Worm (Caenorhabditis elegans) whole organism, L2 larva: Measurements from ENCODE around the gene atln-1.

Experiments used
- C34F6.9 ChIP-seq: fragments of 150-350 bp; optimal IDR thresholded peaks from 2 replicates; lab custom pipeline; 2014; ENCODE audit warnings: missing biosample characterization, missing genetic modification characterization
- F13H6.1 ChIP-seq: sonication (generic microtip); optimal IDR thresholded peaks from 2 replicates; lab custom pipeline; 2016; ENCODE audit warnings: missing genetic modification characterization, missing compliant biosample characterization
- R02D3.7 ChIP-seq: fragments of 150-350 bp; optimal IDR thresholded peaks from 2 replicates; lab custom pipeline; 2014; ENCODE audit warnings: missing biosample characterization, missing genetic modification characterization
- Y55F3AM.14 ChIP-seq: fragments of 200-800 bp; sonication (Bioruptor generic); optimal IDR thresholded peaks from 2 replicates; lab custom pipeline; 2018; ENCODE audit warnings: mild to moderate bottlenecking, missing genetic modification characterization, missing compliant biosample characterization
- ZK546.5 ChIP-seq: sonication (generic microtip); optimal IDR thresholded peaks from 2 replicates; lab custom pipeline; 2017; ENCODE audit warnings: missing biosample characterization, missing genetic modification characterization
- alr-1 ChIP-seq: fragments of 150-350 bp; optimal IDR thresholded peaks from 2 replicates; lab custom pipeline; 2014; ENCODE audit warnings: missing biosample characterization, missing genetic modification characterization
- aly-2 ChIP-seq: fragments of 150-350 bp; optimal IDR thresholded peaks from 2 replicates; lab custom pipeline; 2014; ENCODE audit warnings: missing biosample characterization, missing genetic modification characterization
- ceh-16 ChIP-seq: fragments of 150-350 bp; optimal IDR thresholded peaks from 2 replicates; lab custom pipeline; 2014; ENCODE audit warnings: missing biosample characterization, missing genetic modification characterization
- crh-2 ChIP-seq: sonication (generic microtip); optimal IDR thresholded peaks from 2 replicates; lab custom pipeline; 2017; ENCODE audit warnings: missing biosample characterization, missing genetic modification characterization
- dmd-4 ChIP-seq: sonication (generic microtip); optimal IDR thresholded peaks from 2 replicates; lab custom pipeline; 2017; ENCODE audit warnings: missing biosample characterization, missing genetic modification characterization
- elt-3 ChIP-seq: sonication (generic microtip); optimal IDR thresholded peaks from 2 replicates; lab custom pipeline; 2017; ENCODE audit warnings: missing biosample characterization, missing genetic modification characterization
- fos-1 ChIP-seq: fragments of 150-350 bp; optimal IDR thresholded peaks from 2 replicates; lab custom pipeline; 2014; ENCODE audit warnings: missing biosample characterization, missing genetic modification characterization
- gmeb-1 ChIP-seq: fragments of 150-350 bp; optimal IDR thresholded peaks from 2 replicates; lab custom pipeline; 2014; ENCODE audit warnings: missing biosample characterization, missing genetic modification characterization
- lin-11 ChIP-seq: fragments of 150-350 bp; sonication (generic microtip); optimal IDR thresholded peaks from 2 replicates; lab custom pipeline; 2014; ENCODE audit warnings: missing biosample characterization, missing genetic modification characterization, inconsistent platforms, mixed read lengths
- lin-13 ChIP-seq: fragments of 150-350 bp; optimal IDR thresholded peaks from 2 replicates; lab custom pipeline; 2014; ENCODE audit warnings: missing biosample characterization, missing genetic modification reagents, missing genetic modification characterization
- lsy-2 ChIP-seq, 2 experiments: fragments of 150-350 bp in 1 of 2; sonication (generic microtip) in 1 of 2; optimal IDR thresholded peaks; 2 replicates each; lab custom pipeline; 2014 to 2017; ENCODE audit warnings: missing biosample characterization in 2 of 2, missing genetic modification characterization in 2 of 2
- mab-5 ChIP-seq: fragments of 150-350 bp; optimal IDR thresholded peaks from 2 replicates; lab custom pipeline; 2014; ENCODE audit warnings: missing biosample characterization, missing genetic modification characterization
- mbf-1 ChIP-seq: sonication (generic microtip); optimal IDR thresholded peaks from 2 replicates; lab custom pipeline; 2017; ENCODE audit warnings: missing biosample characterization, missing genetic modification characterization
- nhr-11 ChIP-seq: fragments of 150-350 bp; optimal IDR thresholded peaks from 2 replicates; lab custom pipeline; 2014; ENCODE audit warnings: missing biosample characterization, missing genetic modification characterization
- nhr-12 ChIP-seq: fragments of 150-350 bp; optimal IDR thresholded peaks from 2 replicates; lab custom pipeline; 2014; ENCODE audit warnings: missing biosample characterization, missing genetic modification characterization
- nhr-129 ChIP-seq: fragments of 150-350 bp; optimal IDR thresholded peaks from 2 replicates; lab custom pipeline; 2014; ENCODE audit warnings: missing biosample characterization, missing genetic modification characterization
- nhr-21 ChIP-seq: fragments of 150-350 bp; optimal IDR thresholded peaks from 2 replicates; lab custom pipeline; 2014; ENCODE audit warnings: missing biosample characterization, missing genetic modification characterization
- nhr-23 ChIP-seq: fragments of 150-350 bp; optimal IDR thresholded peaks from 2 replicates; lab custom pipeline; 2014; ENCODE audit warnings: missing biosample characterization, missing genetic modification reagents, missing genetic modification characterization
- nhr-237 ChIP-seq: fragments of 150-350 bp; optimal IDR thresholded peaks from 2 replicates; lab custom pipeline; 2014; ENCODE audit warnings: missing biosample characterization, missing genetic modification characterization
- nhr-25 ChIP-seq: fragments of 150-350 bp; sonication (generic microtip); optimal IDR thresholded peaks from 3 replicates; lab custom pipeline; 2014; ENCODE audit warnings: missing biosample characterization, missing genetic modification characterization
- peb-1 ChIP-seq: fragments of 150-350 bp; optimal IDR thresholded peaks from 2 replicates; lab custom pipeline; 2014; ENCODE audit warnings: missing biosample characterization, missing genetic modification characterization
- sem-4 ChIP-seq: fragments of 150-350 bp; optimal IDR thresholded peaks from 2 replicates; lab custom pipeline; 2014; ENCODE audit warnings: missing biosample characterization, missing genetic modification reagents, missing genetic modification characterization
- skn-1 ChIP-seq: sonication (generic microtip); optimal IDR thresholded peaks from 2 replicates; lab custom pipeline; 2017; ENCODE audit warnings: missing biosample characterization, missing genetic modification characterization
- sma-3 ChIP-seq: sonication (generic microtip); optimal IDR thresholded peaks from 2 replicates; lab custom pipeline; 2016; ENCODE audit warnings: missing genetic modification reagents, missing genetic modification characterization, missing compliant biosample characterization
- sma-9 ChIP-seq, 2 experiments: fragments of 150-350 bp in 1 of 2; sonication (generic microtip) in 1 of 2; optimal IDR thresholded peaks; 2 replicates each; lab custom pipeline; 2014 to 2016; ENCODE audit warnings: missing genetic modification characterization in 2 of 2, mild to moderate bottlenecking in 1 of 2, missing biosample characterization in 1 of 2, missing compliant biosample characterization in 1 of 2, missing genetic modification reagents in 1 of 2, moderate library complexity in 1 of 2
- snpc-4 ChIP-seq: fragments of 150-350 bp; optimal IDR thresholded peaks from 2 replicates; lab custom pipeline; 2014; ENCODE audit warnings: missing biosample characterization, missing genetic modification characterization
- unc-39 ChIP-seq: fragments of 150-350 bp; optimal IDR thresholded peaks from 2 replicates; lab custom pipeline; 2014; ENCODE audit warnings: missing biosample characterization, missing genetic modification characterization
- unc-55 ChIP-seq: fragments of 150-350 bp; sonication (generic microtip); optimal IDR thresholded peaks from 3 replicates; lab custom pipeline; 2014; ENCODE audit warnings: missing biosample characterization, missing genetic modification reagents, missing genetic modification characterization
- unc-62 ChIP-seq: fragments of 150-350 bp; optimal IDR thresholded peaks from 2 replicates; lab custom pipeline; 2014; ENCODE audit warnings: missing biosample characterization, missing genetic modification reagents, missing genetic modification characterization
- zag-1 ChIP-seq: fragments of 150-350 bp; optimal IDR thresholded peaks from 2 replicates; lab custom pipeline; 2014; ENCODE audit warnings: missing biosample characterization, missing genetic modification characterization
- ztf-11 ChIP-seq: sonication (generic microtip); optimal IDR thresholded peaks from 2 replicates; lab custom pipeline; 2017; ENCODE audit warnings: missing biosample characterization, missing genetic modification characterization
- ztf-4 ChIP-seq: fragments of 150-350 bp; optimal IDR thresholded peaks from 2 replicates; lab custom pipeline; 2014; ENCODE audit warnings: missing biosample characterization, missing genetic modification characterization

The atln-1 gene

DNA sequence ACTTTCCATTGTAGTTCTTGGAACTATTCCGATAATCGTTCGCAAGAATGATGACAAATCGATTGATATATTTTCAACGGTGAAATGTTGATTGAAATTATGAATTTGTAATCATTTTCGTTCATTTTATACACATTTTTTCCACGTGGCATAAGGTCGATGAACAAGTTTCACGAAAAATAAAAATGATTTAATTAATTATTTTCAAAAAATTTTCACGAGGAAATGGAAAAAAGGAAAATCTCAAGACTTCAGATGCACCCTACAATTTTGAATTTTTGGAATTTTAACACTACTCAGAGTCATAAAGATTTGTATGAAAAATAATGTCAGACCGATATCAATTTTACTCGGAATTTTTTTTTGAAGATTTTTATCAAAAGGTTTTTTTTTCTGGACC is 31.1 kb downstream of the atln-1 start, which contains the start of gene Y54G2A.13:
TSS of gene Y54G2A.13 (minus strand) at position 101 of the 400 bp plus-strand sequence.
- TF ChIP-seq lin-11 (tag; lab: Kevin White, UChicago): no peak
- TF ChIP-seq unc-39: no peak
- no peak for TF ChIP-seq ZK546.5 (tag; lab: Kevin White, UChicago)
- no peak for TF ChIP-seq nhr-23
- no peak for TF ChIP-seq C34F6.9 (tag; lab: Kevin White, UChicago)
- no peak for TF ChIP-seq snpc-4 (tag; lab: Kevin White, UChicago)
- TF ChIP-seq sma-9 (GFP tag; optimal IDR thresholded peaks at IDR 0.05; lab: Kevin White, UChicago): no peak
- TF ChIP-seq sma-9 (tag; optimal IDR thresholded peaks at IDR 0.05; lab: Kevin White, UChicago): no peak
- TF ChIP-seq crh-2 (tag; lab: Kevin White, UChicago): no peak
- no peak for TF ChIP-seq mab-5

DNA sequence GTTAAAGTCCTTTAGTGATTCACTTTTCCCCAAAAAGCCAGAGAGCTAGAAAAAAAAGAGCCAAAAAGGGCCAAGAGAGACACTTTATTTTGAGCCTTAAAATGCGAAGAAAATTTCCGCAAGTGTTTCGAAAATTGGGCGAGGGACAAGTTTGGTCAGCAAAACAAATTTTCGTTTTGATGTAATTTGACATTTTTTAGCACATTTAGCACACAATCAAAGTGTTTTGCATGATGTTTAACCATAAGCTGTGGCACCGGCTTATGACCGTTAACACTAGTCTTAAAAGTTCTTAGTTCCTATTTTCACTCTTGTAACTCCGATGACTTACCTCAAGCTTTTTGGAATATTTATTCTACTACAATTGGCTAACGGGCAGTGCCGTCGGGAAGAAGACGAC is 31.9 kb downstream of the atln-1 start, which contains the start of gene Y54G2A.37:
TSS of gene Y54G2A.37 (plus strand) at position 301 of the 400 bp plus-strand sequence.
- TF ChIP-seq nhr-129 (tag; lab: Kevin White, UChicago): no peak
- TF ChIP-seq fos-1: no peak
- TF ChIP-seq peb-1 (tag; lab: Kevin White, UChicago): no peak
- TF ChIP-seq ZK546.5 (tag; lab: Kevin White, UChicago): no peak
- no peak for TF ChIP-seq alr-1 (tag; lab: Kevin White, UChicago)

DNA sequence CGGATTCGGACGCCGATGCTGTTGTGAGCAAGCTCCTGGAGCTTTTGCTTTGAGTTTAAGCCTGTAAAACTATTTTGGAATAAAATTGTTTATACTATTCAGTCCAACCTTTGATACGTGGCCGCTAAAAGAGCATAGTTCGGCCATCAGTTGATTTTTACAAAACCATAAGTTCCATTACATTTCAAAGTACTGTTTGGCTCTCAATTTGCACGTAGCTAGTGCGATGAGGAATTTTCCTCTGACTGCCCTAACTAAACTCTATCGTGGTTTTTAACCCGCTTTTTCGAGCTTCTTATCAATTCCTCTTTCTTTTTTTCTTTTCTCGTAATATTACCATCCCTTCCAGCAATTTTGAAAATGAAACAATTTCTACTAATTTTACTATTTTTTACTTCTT is 35.0 kb downstream of the atln-1 start, which contains the start of gene clec-80:
TSS of gene clec-80 (plus strand) at position 301 of the 400 bp plus-strand sequence.
- no peak for TF ChIP-seq nhr-21
- no peak for TF ChIP-seq unc-55 (GFP tag; lab: Kevin White, UChicago)
- no peak for TF ChIP-seq zag-1
- TF ChIP-seq C34F6.9 (tag; lab: Kevin White, UChicago): no peak
- no peak for TF ChIP-seq nhr-12
- TF ChIP-seq ceh-16 (tag; lab: Kevin White, UChicago): no peak
- no peak for TF ChIP-seq sem-4 (tag; lab: Kevin White, UChicago)
- TF ChIP-seq snpc-4 (tag; lab: Kevin White, UChicago): no peak
- no peak for TF ChIP-seq unc-62
- no peak for TF ChIP-seq nhr-25
- TF ChIP-seq sma-9 (GFP tag; optimal IDR thresholded peaks at IDR 0.05; lab: Kevin White, UChicago): no peak
- no peak for TF ChIP-seq sma-9 (tag; optimal IDR thresholded peaks at IDR 0.05; lab: Kevin White, UChicago)
- no peak for TF ChIP-seq lsy-2 (tag; optimal IDR thresholded peaks at IDR 0.05; lab: Kevin White, UChicago)
- TF ChIP-seq mbf-1 (tag; lab: Kevin White, UChicago): no peak
- no peak for TF ChIP-seq unc-39
- TF ChIP-seq nhr-11 (tag; lab: Kevin White, UChicago): no peak

DNA sequence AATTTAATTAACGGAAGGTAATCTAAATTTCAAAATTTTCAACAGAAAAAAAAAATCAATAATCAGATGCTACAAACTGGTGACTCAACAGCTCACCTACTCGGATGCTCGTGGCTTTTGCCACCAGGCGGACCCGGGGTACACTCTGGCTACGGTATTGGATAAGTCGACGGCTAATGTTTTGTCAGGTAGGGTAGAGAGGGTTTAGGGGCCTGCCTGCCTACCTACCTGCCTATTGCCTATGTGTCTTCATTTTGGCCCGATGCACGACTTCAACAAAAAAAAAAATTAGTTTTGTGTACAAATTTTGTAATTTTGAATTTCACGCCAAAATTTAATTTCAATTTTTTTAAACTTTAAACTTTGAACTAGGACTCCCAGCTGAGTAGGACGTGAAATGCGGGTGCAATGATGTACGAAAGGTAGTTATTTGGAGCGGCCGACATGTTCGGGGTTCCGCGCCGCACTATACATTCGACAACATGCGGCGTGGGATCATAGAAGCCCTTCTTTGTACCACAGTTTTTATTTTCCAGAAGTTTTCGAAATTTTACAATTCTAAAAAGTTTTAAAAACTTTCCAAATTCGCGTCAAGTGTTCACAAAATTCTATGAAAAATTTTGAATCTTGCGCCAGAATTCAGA is 37.1 kb downstream of the atln-1 start:
- TF ChIP-seq sma-3 (no peak), lin-13 (GFP tag; lab: Kevin White, UChicago) (no peak), Y55F3AM.14 (no peak), ztf-4 (tag; lab: Kevin White, UChicago) (no peak), R02D3.7 (tag; lab: Kevin White, UChicago) (no peak)
- TF ChIP-seq, all 48 proteins: peak for 0

DNA sequence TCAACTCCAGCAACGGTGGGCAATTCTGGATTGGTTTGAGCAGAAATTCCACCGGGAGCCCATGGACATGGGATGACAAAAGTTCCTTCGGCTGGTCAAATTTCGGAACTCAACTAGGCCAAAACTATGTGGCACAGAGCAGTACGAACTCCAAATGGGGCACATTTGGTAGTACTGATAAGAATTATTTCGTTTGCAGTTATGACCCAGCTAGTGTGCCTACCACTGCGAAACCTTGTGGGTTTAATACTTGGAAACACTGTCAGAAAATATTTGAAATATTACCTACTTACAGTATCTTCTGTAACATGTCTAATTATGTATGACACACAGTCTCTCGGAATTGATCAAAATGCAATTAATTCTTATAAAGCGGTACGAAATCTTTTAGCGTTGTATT is 37.8 kb downstream of the atln-1 start:
- no peak for TF ChIP-seq snpc-4 (tag; lab: Kevin White, UChicago)
- no peak for TF ChIP-seq sma-3
- no peak for TF ChIP-seq sem-4 (tag; lab: Kevin White, UChicago)
- no peak for TF ChIP-seq ztf-11 (tag; lab: Kevin White, UChicago)
- TF ChIP-seq sma-9 (GFP tag; optimal IDR thresholded peaks at IDR 0.05; lab: Kevin White, UChicago): no peak
- no peak for TF ChIP-seq sma-9 (tag; optimal IDR thresholded peaks at IDR 0.05; lab: Kevin White, UChicago)
- no peak for TF ChIP-seq nhr-237 (tag; lab: Kevin White, UChicago)

DNA sequence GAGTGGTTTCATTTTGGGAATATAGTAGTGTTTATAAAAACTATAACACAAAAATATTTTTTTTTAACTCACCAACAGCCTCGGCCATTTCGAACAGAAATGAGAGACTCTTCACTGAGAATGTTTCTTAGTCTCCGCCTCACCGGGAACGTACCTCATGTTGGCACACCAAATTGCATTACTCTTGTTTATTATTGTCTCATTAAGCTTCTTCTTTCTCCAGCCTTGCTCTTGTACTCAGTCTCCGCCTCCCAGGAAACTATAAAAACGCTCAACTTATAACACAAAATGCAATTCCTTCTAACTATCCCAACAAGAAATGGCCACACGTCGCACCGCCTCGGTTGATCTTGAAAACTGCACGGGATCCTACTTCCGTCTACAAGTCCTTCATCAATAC is 44.1 kb downstream of the atln-1 start, which contains the start of the genes Y54G2A.48 and pudl-1:
TSS of gene Y54G2A.48 (minus strand) at position 101 of the 400 bp plus-strand sequence.
TSS of gene pudl-1 (plus strand) at position 320 of the 400 bp plus-strand sequence.
- no peak for TF ChIP-seq ztf-11 (tag; lab: Kevin White, UChicago)
- TF ChIP-seq aly-2 (tag; lab: Kevin White, UChicago): no peak
- no peak for TF ChIP-seq F13H6.1 (tag; lab: Kevin White, UChicago)
- TF ChIP-seq nhr-25: no peak
- TF ChIP-seq snpc-4 (tag; lab: Kevin White, UChicago): no peak
- no peak for TF ChIP-seq elt-3 (tag; lab: Kevin White, UChicago)
- TF ChIP-seq dmd-4 (tag; lab: Kevin White, UChicago): no peak
- no peak for TF ChIP-seq skn-1 (tag; lab: Kevin White, UChicago)
- TF ChIP-seq mab-5: no peak
- no peak for TF ChIP-seq gmeb-1 (tag; lab: Kevin White, UChicago)
- no peak for TF ChIP-seq sem-4 (tag; lab: Kevin White, UChicago)
- no peak for TF ChIP-seq C34F6.9 (tag; lab: Kevin White, UChicago)
- TF ChIP-seq unc-55 (GFP tag; lab: Kevin White, UChicago): no peak
- TF ChIP-seq crh-2 (tag; lab: Kevin White, UChicago): no peak
- no peak for TF ChIP-seq lin-13 (GFP tag; lab: Kevin White, UChicago)
